Fruit fly (Drosophila melanogaster) whole organism, embryonic: ENCODE results near the gene CG10550.
A peak's percentile ranks its signal among the peaks of the same experiment; 100 is the strongest.

Experiments
- ATbp ChIP-seq: fragments of 200-800 bp; sonication (Bioruptor generic); optimal IDR thresholded peaks from 2 replicates; lab custom pipeline; 2017; ENCODE audit warnings: missing biosample characterization, mild to moderate bottlenecking, missing genetic modification characterization, missing genetic modification reagents
- Atf-2 ChIP-seq: fragments of 200-800 bp; sonication (Bioruptor generic); optimal IDR thresholded peaks from 2 replicates; lab custom pipeline; 2016; ENCODE audit warnings: missing biosample characterization, missing genetic modification characterization
- Atf3 ChIP-seq: fragments of 200-800 bp; sonication (Bioruptor generic); optimal IDR thresholded peaks from 3 replicates; lab custom pipeline; 2016; ENCODE audit warnings: missing biosample characterization, missing genetic modification characterization
- B-H2 ChIP-seq: fragments of 200-800 bp; sonication (Bioruptor generic); optimal IDR thresholded peaks from 2 replicates; lab custom pipeline; 2018; ENCODE audit warnings: missing biosample characterization, mild to moderate bottlenecking, missing genetic modification characterization
- CG10431 ChIP-seq: fragments of 200-800 bp; sonication (Bioruptor generic); optimal IDR thresholded peaks from 3 replicates; lab custom pipeline; 2018; ENCODE audit warnings: missing biosample characterization, mild to moderate bottlenecking, missing genetic modification characterization
- CG11456 ChIP-seq: fragments of 200-800 bp; sonication (Bioruptor generic); IDR thresholded peaks from 3 replicates; pipeline ENCODE4 v1.3.6; 2022; ENCODE audit warnings: missing biosample characterization, missing genetic modification characterization
- CG11696 ChIP-seq: fragments of 200-800 bp; sonication (Bioruptor generic); IDR thresholded peaks from 2 replicates; pipeline ENCODE4 v1.3.6; 2022; ENCODE audit warnings: missing biosample characterization, missing genetic modification characterization
- CG12071 ChIP-seq: fragments of 200-800 bp; sonication (Bioruptor generic); optimal IDR thresholded peaks from 3 replicates; lab custom pipeline; 2018; ENCODE audit warnings: missing biosample characterization, mild to moderate bottlenecking, missing genetic modification characterization
- CG12219 ChIP-seq: fragments of 200-800 bp; sonication (Bioruptor generic); optimal IDR thresholded peaks from 3 replicates; lab custom pipeline; 2018; ENCODE audit warnings: missing biosample characterization, mild to moderate bottlenecking, missing genetic modification characterization
- CG13894 ChIP-seq: fragments of 200-800 bp; sonication (Bioruptor generic); optimal IDR thresholded peaks from 3 replicates; lab custom pipeline; 2018; ENCODE audit warnings: missing biosample characterization, mild to moderate bottlenecking, missing genetic modification characterization, moderate library complexity
- CG16813 ChIP-seq: fragments of 200-800 bp; sonication (Bioruptor generic); IDR thresholded peaks from 3 replicates; pipeline ENCODE4 v1.3.6; 2022; ENCODE audit warnings: missing biosample characterization, missing genetic modification characterization; ENCODE audit not compliant: partially characterized antibody
- CG18619 ChIP-seq: fragments of 200-800 bp; sonication (Bioruptor generic); optimal IDR thresholded peaks from 3 replicates; lab custom pipeline; 2017; ENCODE audit warnings: missing biosample characterization, mild to moderate bottlenecking, missing genetic modification characterization
- CG2129 ChIP-seq: fragments of 200-800 bp; sonication (Bioruptor generic); IDR thresholded peaks from 2 replicates; pipeline ENCODE4 v1.3.6; 2022; ENCODE audit warnings: missing biosample characterization, missing genetic modification characterization; ENCODE audit not compliant: partially characterized antibody
- CG2678 ChIP-seq: fragments of 200-800 bp; sonication (Bioruptor generic); optimal IDR thresholded peaks from 3 replicates; lab custom pipeline; 2019; ENCODE audit warnings: missing biosample characterization, mild to moderate bottlenecking, missing genetic modification characterization, moderate library complexity
- CG30020 ChIP-seq: fragments of 200-800 bp; optimal IDR thresholded peaks from 2 replicates; lab custom pipeline; 2019; ENCODE audit warnings: missing biosample characterization, mild to moderate bottlenecking, missing genetic modification characterization, moderate library complexity
- CG5180 ChIP-seq: fragments of 200-800 bp; sonication (Bioruptor generic); optimal IDR thresholded peaks from 3 replicates; lab custom pipeline; 2017; ENCODE audit warnings: missing biosample characterization, missing genetic modification characterization, mild to moderate bottlenecking, moderate library complexity, missing genetic modification reagents
- CG5245 ChIP-seq: fragments of 200-800 bp; sonication (Bioruptor generic); optimal IDR thresholded peaks from 3 replicates; lab custom pipeline; 2016; ENCODE audit warnings: missing biosample characterization, missing genetic modification characterization
- Dfd ChIP-seq, 2 experiments: fragments of >200 bp; optimal IDR thresholded peaks; 2 replicates each; lab custom pipeline; 2017; ENCODE audit warnings: missing biosample characterization in 2 of 2, missing genetic modification characterization in 2 of 2
- Dref ChIP-seq: fragments of 200-800 bp; sonication (Bioruptor generic); IDR thresholded peaks from 2 replicates; pipeline ENCODE4 v1.3.6; 2022; ENCODE audit warnings: missing biosample characterization, missing genetic modification characterization
- E2f2 ChIP-seq: fragments of 200-800 bp; sonication (Bioruptor generic); IDR thresholded peaks from 2 replicates; pipeline ENCODE4 v1.3.6; 2022; ENCODE audit warnings: missing biosample characterization, missing genetic modification characterization
- Eip74EF ChIP-seq, 2 experiments: fragments of 200-800 bp in 1 of 2; fragments of >200 bp in 1 of 2; sonication (Bioruptor generic) in 1 of 2; optimal IDR thresholded peaks; 2 replicates each; lab custom pipeline; 2017 to 2019; ENCODE audit warnings: missing biosample characterization in 2 of 2, missing genetic modification characterization in 2 of 2, mild to moderate bottlenecking in 1 of 2, moderate library complexity in 1 of 2
- Elba2 ChIP-seq: fragments of 200-800 bp; sonication (Bioruptor generic); optimal IDR thresholded peaks from 3 replicates; lab custom pipeline; 2016; ENCODE audit warnings: missing biosample characterization, missing genetic modification characterization
- Fer1 ChIP-seq: fragments of 200-800 bp; sonication (Bioruptor generic); optimal IDR thresholded peaks from 2 replicates; lab custom pipeline; 2017; ENCODE audit warnings: missing biosample characterization, mild to moderate bottlenecking, missing genetic modification characterization
- Fer3 ChIP-seq: fragments of 200-800 bp; sonication (Bioruptor generic); optimal IDR thresholded peaks from 2 replicates; lab custom pipeline; 2018; ENCODE audit warnings: missing biosample characterization, mild to moderate bottlenecking, missing genetic modification characterization, moderate library complexity
- H2.0 ChIP-seq: fragments of 200-800 bp; sonication (Bioruptor generic); IDR thresholded peaks from 2 replicates; pipeline ENCODE4 v1.3.6; 2022; ENCODE audit warnings: missing biosample characterization, missing genetic modification characterization
- HHEX ChIP-seq: fragments of 200-800 bp; sonication (Bioruptor generic); optimal IDR thresholded peaks from 3 replicates; lab custom pipeline; 2017; ENCODE audit warnings: missing biosample characterization, mild to moderate bottlenecking, missing genetic modification characterization, missing genetic modification reagents
- Hr78 ChIP-seq, 2 experiments: fragments of 200-800 bp in 1 of 2; fragments of >200 bp in 1 of 2; sonication (Bioruptor generic) in 1 of 2; optimal IDR thresholded peaks; 2 replicates each; lab custom pipeline; 2017 to 2019; ENCODE audit warnings: missing biosample characterization in 2 of 2, missing genetic modification characterization in 2 of 2, mild to moderate bottlenecking in 1 of 2, moderate library complexity in 1 of 2
- Kr ChIP-seq: fragments of 200-800 bp; sonication (Bioruptor generic); optimal IDR thresholded peaks from 2 replicates; lab custom pipeline; 2017; ENCODE audit warnings: missing biosample characterization, mild to moderate bottlenecking, missing genetic modification characterization
- Meics ChIP-seq: fragments of 200-800 bp; sonication (Bioruptor generic); optimal IDR thresholded peaks from 2 replicates; lab custom pipeline; 2017; ENCODE audit warnings: missing biosample characterization, mild to moderate bottlenecking, missing genetic modification characterization
- Pdp1 ChIP-seq, 2 experiments: fragments of 200-800 bp; sonication (Bioruptor generic); optimal IDR thresholded peaks; 3 replicates each; lab custom pipeline; 2016; ENCODE audit warnings: missing biosample characterization in 2 of 2, missing genetic modification characterization in 2 of 2, mild to moderate bottlenecking in 1 of 2, moderate library complexity in 1 of 2
- Rx ChIP-seq: fragments of 200-800 bp; sonication (Bioruptor generic); IDR thresholded peaks from 2 replicates; pipeline ENCODE4 v1.3.6; 2022; ENCODE audit warnings: missing biosample characterization, missing genetic modification characterization
- Scr ChIP-seq: fragments of 200-800 bp; sonication (Bioruptor generic); IDR thresholded peaks from 2 replicates; pipeline ENCODE4 v1.3.6; 2022; ENCODE audit warnings: missing biosample characterization, missing genetic modification characterization; ENCODE audit not compliant: partially characterized antibody
- Six4 ChIP-seq: fragments of 200-800 bp; sonication (Bioruptor generic); optimal IDR thresholded peaks from 2 replicates; lab custom pipeline; 2016; ENCODE audit warnings: missing biosample characterization, missing genetic modification characterization
- Tbp ChIP-seq: fragments of >200 bp; optimal IDR thresholded peaks from 2 replicates; lab custom pipeline; 2018; ENCODE audit warnings: missing biosample characterization, missing genetic modification characterization
- ac ChIP-seq: fragments of 200-800 bp; sonication (Bioruptor generic); optimal IDR thresholded peaks from 3 replicates; lab custom pipeline; 2017; ENCODE audit warnings: missing biosample characterization, mild to moderate bottlenecking, missing genetic modification characterization
- amos ChIP-seq: fragments of 200-800 bp; sonication (Bioruptor generic); IDR thresholded peaks from 2 replicates; pipeline ENCODE4 v1.3.6; 2022; ENCODE audit warnings: missing biosample characterization, missing genetic modification characterization; ENCODE audit not compliant: partially characterized antibody
- ash1 ChIP-seq: fragments of 200-800 bp; sonication (Bioruptor generic); optimal IDR thresholded peaks from 2 replicates; lab custom pipeline; 2018; ENCODE audit warnings: missing biosample characterization, mild to moderate bottlenecking, missing genetic modification characterization
- btn ChIP-seq: fragments of 200-800 bp; sonication (Bioruptor generic); optimal IDR thresholded peaks from 2 replicates; lab custom pipeline; 2016; ENCODE audit warnings: missing biosample characterization, missing genetic modification characterization
- cato ChIP-seq: fragments of 200-800 bp; sonication (Bioruptor generic); optimal IDR thresholded peaks from 2 replicates; lab custom pipeline; 2016; ENCODE audit warnings: missing biosample characterization, missing genetic modification characterization, borderline replicate concordance
- danr ChIP-seq: fragments of 200-800 bp; sonication (Bioruptor generic); IDR thresholded peaks from 2 replicates; pipeline ENCODE4 v1.3.6; 2022; ENCODE audit warnings: missing biosample characterization, missing genetic modification characterization
- exex ChIP-seq: fragments of 200-800 bp; sonication (Bioruptor generic); optimal IDR thresholded peaks from 4 replicates; lab custom pipeline; 2018; ENCODE audit warnings: missing biosample characterization, mild to moderate bottlenecking, missing genetic modification characterization, moderate library complexity
- ftz-f1 ChIP-seq: fragments of 200-800 bp; sonication (Bioruptor generic); optimal IDR thresholded peaks from 2 replicates; lab custom pipeline; 2016; ENCODE audit warnings: missing biosample characterization, missing genetic modification characterization
- gem ChIP-seq: fragments of 200-800 bp; sonication (Bioruptor generic); optimal IDR thresholded peaks from 2 replicates; lab custom pipeline; 2019; ENCODE audit warnings: missing biosample characterization, mild to moderate bottlenecking, missing genetic modification characterization, moderate library complexity
- gsb ChIP-seq: fragments of 200-800 bp; sonication (Bioruptor generic); IDR thresholded peaks from 2 replicates; pipeline ENCODE4 v1.3.6; 2022; ENCODE audit warnings: missing biosample characterization, missing genetic modification characterization
- hth ChIP-seq: fragments of >200 bp; optimal IDR thresholded peaks from 2 replicates; lab custom pipeline; 2017; ENCODE audit warnings: inconsistent platforms
- lmd ChIP-seq: fragments of 200-800 bp; sonication (Bioruptor generic); IDR thresholded peaks from 2 replicates; pipeline ENCODE4 v1.3.6; 2022; ENCODE audit warnings: missing biosample characterization, missing genetic modification characterization
- lola ChIP-seq, 3 experiments: fragments of >200 bp in 2 of 3; fragments of 200-800 bp in 1 of 3; sonication (Bioruptor generic) in 1 of 3; optimal IDR thresholded peaks; 2 replicates each; lab custom pipeline; 2017 to 2019; ENCODE audit warnings: missing biosample characterization in 3 of 3, missing genetic modification characterization in 3 of 3, mild to moderate bottlenecking in 1 of 3, moderate library complexity in 1 of 3
- mirr ChIP-seq: fragments of 200-800 bp; sonication (Bioruptor generic); optimal IDR thresholded peaks from 3 replicates; lab custom pipeline; 2018; ENCODE audit warnings: missing biosample characterization, mild to moderate bottlenecking, missing genetic modification characterization
- pita ChIP-seq: fragments of 200-800 bp; sonication (Bioruptor generic); optimal IDR thresholded peaks from 2 replicates; lab custom pipeline; 2017; ENCODE audit warnings: missing biosample characterization, mild to moderate bottlenecking, missing genetic modification characterization
- sisA ChIP-seq: fragments of 200-800 bp; sonication (Bioruptor generic); IDR thresholded peaks from 2 replicates; pipeline ENCODE4 v1.3.6; 2022; ENCODE audit warnings: missing biosample characterization, missing genetic modification characterization

Gene CG10550

dm6 chr3R:25303857-25304440 lies 4.2 kb downstream of the CG10550 start, which contains the start of gene CG31436 (continued):
- TF ChIP-seq CG10431 (GFP tag; lab: Kevin White, UChicago) (no peak), Elba2 (GFP tag; lab: Kevin White, UChicago) (no peak), B-H2 (no peak), Fer1 (GFP tag; lab: Kevin White, UChicago) (no peak), sisA (GFP tag; lab: Robert Waterston, UW) (no peak), CG13894 (tag; lab: Kevin White, UChicago) (peak; percentile 36), lola (GFP tag; optimal IDR thresholded peaks at IDR 0.05; lab: Kevin White, UChicago) (no peak), H2.0 (GFP tag; lab: Robert Waterston, UW) (no peak), CG16813 (GFP tag; lab: Robert Waterston, UW) (no peak), exex (tag; lab: Kevin White, UChicago) (peak; percentile 42), danr (GFP tag; lab: Robert Waterston, UW) (no peak), CG11456 (GFP tag; lab: Robert Waterston, UW) (no peak), cato (GFP tag; lab: Kevin White, UChicago) (no peak), CG18619 (no peak), amos (GFP tag; lab: Robert Waterston, UW) (no peak), ac (GFP tag; lab: Kevin White, UChicago) (no peak), lmd (GFP tag; lab: Robert Waterston, UW) (no peak), CG5245 (GFP tag; lab: Kevin White, UChicago) (no peak), Dref (no peak), Fer3 (no peak), E2f2 (no peak), pita (GFP tag; lab: Kevin White, UChicago) (no peak), CG30020 (no peak), gsb (GFP tag; lab: Robert Waterston, UW) (no peak), ash1 (GFP tag; lab: Kevin White, UChicago) (no peak), Scr (GFP tag; lab: Robert Waterston, UW) (no peak), ATbp (GFP tag; lab: Kevin White, UChicago) (no peak), Tbp (GFP tag; lab: Kevin White, UChicago) (no peak), btn (no peak), CG12071 (GFP tag; lab: Kevin White, UChicago) (no peak), Atf3 (GFP tag; lab: Kevin White, UChicago) (no peak), Six4 (GFP tag; lab: Kevin White, UChicago) (no peak), CG2678 (tag; lab: Kevin White, UChicago) (no peak), CG12219 (GFP tag; lab: Kevin White, UChicago) (no peak), Atf-2 (GFP tag; lab: Kevin White, UChicago) (no peak), hth (lab: Kevin White, UChicago) (no peak), Pdp1 (GFP tag; optimal IDR thresholded peaks at IDR 0.05; lab: Kevin White, UChicago) (no peak), Meics (GFP tag; lab: Kevin White, UChicago) (no peak), HHEX (no peak), ftz-f1 (GFP tag; lab: Kevin White, UChicago) (peak; percentile 92), gem (tag; lab: Kevin White, UChicago) (no peak), CG2129 (GFP tag; lab: Robert Waterston, UW) (no peak), CG11696 (GFP tag; lab: Robert Waterston, UW) (no peak), CG5180 (no peak), Eip74EF (GFP tag; optimal IDR thresholded peaks at IDR 0.05; lab: Kevin White, UChicago) (peak in 1 of 2 experiments; percentile 18), Dfd (GFP tag; optimal IDR thresholded peaks at IDR 0.05; lab: Kevin White, UChicago) (no peak), Rx (no peak), Hr78 (GFP tag; optimal IDR thresholded peaks at IDR 0.05; lab: Kevin White, UChicago) (peak in 1 of 2 experiments; percentile 82), mirr (peak; percentile 30), Kr (GFP tag; lab: Kevin White, UChicago) (no peak)
